Worm (Caenorhabditis elegans) whole organism, dauer: ENCODE measurements around the gene gyg-1.

ENCODE experiments used
- unc-62 ChIP-seq: sonication (generic microtip); optimal IDR thresholded peaks from 2 replicates; lab custom pipeline; 2017; ENCODE audit warnings: missing biosample characterization, missing genetic modification reagents, missing genetic modification characterization

The gyg-1 gene

DNA sequence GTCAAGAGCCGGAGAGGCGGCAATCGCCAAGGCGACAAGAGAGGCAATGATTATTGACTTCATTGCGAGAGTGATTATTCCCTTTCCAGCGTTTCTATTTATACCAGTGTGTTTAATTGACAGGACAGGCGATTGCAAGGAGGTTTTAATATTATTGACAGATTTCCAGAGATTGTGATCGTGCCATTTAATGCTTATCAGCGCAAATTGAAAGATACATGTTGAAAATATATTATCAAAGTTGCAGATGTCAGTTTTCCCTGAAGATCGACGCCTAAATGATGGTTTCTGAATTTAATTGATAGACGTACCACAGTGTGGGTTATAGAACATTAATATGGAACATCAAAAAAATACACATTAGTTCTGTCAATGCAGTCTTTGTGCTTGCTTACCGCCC lies 26.5 kb downstream of the gyg-1 start, which contains the start of gene vit-4:
Gene vit-4 (minus strand): TSS at position 63 of the 400 bp plus-strand sequence.
- TF ChIP-seq unc-62 (GFP tag; lab: Kevin White, UChicago): no peak

DNA sequence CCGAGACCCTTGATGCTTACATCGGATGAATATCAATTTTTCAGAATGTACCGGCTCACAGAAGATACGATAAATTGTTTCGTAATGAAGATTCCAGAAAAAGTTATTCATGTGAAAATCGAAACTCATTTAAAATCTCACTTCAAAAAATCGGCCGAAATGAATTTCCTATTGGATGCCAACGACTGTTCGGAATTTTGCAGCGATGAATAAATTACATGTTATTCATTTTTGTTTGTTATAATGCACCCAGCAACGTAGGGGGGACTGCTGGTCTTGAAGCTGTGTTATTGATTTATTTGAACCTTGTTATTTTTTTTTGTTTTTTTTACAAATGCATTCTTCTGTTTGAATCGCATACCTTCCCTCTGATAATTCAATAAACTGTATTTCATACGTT lies 29.4 kb downstream of the gyg-1 start:
- no peak for TF ChIP-seq unc-62 (GFP tag; lab: Kevin White, UChicago)

DNA sequence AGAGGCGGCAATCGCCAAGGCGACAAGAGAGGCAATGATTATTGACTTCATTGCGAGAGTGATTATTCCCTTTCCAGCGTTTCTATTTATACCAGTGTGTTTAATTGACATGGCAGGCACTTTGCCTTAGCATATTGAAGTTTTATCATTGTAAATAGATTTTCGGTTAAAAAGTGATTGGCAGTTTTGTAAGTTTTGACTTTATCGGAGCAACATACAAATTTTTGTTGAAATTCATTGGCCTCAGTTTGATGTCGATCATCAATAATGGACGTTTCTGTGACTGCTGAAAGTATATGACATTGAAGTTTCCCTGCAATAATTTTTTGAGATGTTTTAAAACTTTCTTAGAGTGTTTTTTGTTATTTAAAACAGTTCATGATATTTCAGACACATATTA lies 35.1 kb downstream of the gyg-1 start, which contains the start of gene vit-3:
Gene vit-3 (minus strand): TSS at position 60 of the 400 bp plus-strand sequence.
- no peak for TF ChIP-seq unc-62 (GFP tag; lab: Kevin White, UChicago)

DNA sequence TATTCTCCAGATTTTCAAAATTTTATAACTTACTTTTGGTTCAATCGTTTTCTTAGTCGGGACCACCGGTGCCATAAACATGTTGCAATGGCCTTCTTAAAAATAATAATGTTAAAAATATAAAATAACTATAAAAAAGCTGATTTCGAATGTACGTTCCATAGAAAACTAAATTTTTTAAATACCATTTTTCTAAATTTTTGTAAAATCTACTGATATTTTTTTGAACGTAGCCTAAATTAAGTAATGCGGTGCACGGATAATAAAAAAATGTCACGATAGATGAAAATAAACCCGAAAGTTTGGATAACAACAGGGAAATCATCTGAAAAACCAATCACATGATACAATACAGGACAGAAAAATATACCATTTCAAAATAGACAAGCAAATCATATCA lies 36.0 kb downstream of the gyg-1 start, which contains the start of gene T27A10.5:
Gene T27A10.5 (minus strand): TSS at position 101 of the 400 bp plus-strand sequence.
- no peak for TF ChIP-seq unc-62 (GFP tag; lab: Kevin White, UChicago)

DNA sequence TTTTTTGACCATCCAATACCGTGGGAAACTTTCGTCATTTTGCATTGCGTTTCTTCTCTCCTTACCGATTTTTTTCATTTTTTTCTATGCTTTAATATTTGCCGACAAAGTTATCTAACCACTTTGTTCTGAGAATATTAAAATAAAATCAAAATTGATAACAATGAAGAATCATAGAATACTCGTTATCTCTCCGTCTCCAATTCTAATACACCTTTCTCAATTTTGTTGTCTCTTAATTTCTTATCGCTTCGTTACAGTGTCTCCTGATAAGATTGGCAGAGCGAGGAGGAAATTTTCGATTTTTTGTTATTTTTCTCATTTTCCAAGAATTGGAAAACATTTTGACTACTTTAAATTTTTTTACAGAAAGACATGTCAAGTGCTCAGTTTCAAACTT lies 38.8 kb downstream of the gyg-1 start, which contains the start of gene ckc-1:
Gene ckc-1 (plus strand): TSS at position 368 of the 400 bp plus-strand sequence.
- no peak for TF ChIP-seq unc-62 (GFP tag; lab: Kevin White, UChicago)

DNA sequence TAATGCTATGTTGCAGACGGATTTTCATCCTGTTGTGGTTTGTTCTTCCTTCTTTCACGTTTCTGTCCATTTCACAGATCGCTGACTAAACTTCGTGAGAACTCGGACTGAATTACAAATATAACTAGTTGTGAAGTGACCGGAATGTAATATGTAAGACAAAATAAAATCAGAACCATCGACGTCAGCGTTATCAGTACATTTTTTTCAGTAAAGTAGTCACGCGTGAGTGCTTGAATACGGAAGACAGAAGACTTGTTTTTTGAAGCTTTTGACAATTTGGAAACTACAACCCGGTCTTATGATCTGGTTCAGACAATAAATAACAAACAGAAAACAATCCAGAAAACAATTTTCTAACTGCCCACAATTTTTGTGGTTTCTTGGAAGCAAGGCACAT lies 44.4 kb downstream of the gyg-1 start:
- no peak for TF ChIP-seq unc-62 (GFP tag; lab: Kevin White, UChicago)

DNA sequence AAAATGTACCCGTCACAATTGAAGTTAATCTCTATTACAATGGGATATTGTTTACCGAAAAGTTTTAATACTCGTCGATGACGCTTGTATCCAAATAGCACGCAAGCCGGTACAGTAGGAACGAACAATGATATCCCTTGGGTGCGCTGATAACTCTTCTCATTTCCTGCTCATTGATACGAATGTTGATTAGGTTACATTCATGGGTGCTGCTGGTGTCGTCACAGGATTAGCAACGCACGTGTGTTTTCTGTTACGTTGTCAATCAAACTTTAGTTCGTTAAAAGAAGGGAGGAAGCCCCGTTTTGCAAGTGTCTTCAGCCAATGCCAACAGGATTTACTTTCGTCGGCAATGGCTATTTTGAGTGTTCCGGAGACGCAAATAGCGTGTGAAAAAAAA lies 46.0 kb downstream of the gyg-1 start:
- no peak for TF ChIP-seq unc-62 (GFP tag; lab: Kevin White, UChicago)

DNA sequence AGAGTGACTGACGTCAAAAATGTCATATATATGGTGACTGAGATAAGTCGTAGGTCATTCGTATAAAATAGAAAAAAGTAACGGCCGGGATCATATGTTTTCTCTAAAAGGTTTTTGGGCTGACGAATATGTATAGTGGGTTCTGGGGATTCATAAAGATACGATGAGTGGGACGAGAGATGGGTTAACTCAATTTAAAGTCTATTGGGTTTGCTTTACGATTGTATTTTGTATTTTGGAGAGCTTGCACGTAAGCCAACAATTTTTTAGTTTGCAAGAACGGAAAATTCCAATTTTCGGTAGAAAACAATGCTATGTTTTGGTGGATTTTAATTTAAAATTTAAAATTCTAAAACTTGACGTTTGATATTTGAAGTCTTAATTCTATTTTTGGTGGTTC lies 47.0 kb downstream of the gyg-1 start:
- no peak for TF ChIP-seq unc-62 (GFP tag; lab: Kevin White, UChicago)

DNA sequence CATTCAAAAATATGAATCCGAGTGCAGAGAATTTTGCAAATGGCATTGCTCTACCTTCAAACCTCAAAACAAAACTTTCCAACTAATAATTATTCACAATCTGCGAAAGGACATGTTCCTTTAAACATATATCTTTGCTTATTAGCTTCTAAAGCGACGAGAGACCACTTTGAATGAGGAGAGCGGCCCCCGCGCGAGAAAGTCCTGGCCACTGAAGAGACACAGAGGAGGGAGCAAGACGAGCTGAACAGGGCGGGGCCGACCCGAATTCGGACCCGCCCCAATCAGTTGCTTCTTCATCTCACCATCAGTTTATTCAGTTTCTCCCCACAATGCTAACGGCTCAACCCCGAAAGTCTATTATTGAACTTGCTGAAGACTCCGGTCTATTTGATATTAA lies 48.2 kb downstream of the gyg-1 start, which contains the start of gene T27A10.2:
Gene T27A10.2 (plus strand): TSS at position 333 of the 400 bp plus-strand sequence.
- TF ChIP-seq unc-62 (GFP tag; lab: Kevin White, UChicago): no peak

DNA sequence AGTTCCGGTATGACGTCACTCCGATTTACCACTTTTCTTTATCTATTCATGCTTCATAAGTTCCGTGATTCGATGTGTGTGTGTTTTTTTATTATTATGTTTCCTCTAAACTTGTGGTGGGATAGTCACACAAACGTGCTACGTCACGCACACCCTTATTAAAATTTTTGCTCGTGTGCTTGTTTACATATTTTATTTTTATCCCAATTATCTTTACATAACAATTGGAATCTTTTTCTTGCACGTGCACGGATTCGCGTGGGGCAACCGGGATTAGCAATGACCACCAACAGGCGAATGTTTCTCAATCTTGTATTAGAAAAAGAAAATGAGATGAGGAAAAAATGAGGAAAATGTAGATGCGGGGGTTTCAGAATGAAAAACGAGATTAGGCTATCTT lies 53.1 kb downstream of the gyg-1 start:
- TF ChIP-seq unc-62 (GFP tag; lab: Kevin White, UChicago): no peak
